Worm (Caenorhabditis elegans) whole organism, mixed stage, embryonic: ENCODE results near the gene ZC302.3.

ENCODE experiments used
- bed-3 ChIP-seq: fragments of 200-800 bp; sonication (Bioruptor generic); optimal IDR thresholded peaks from 3 replicates; lab custom pipeline; 2018; ENCODE audit warnings: mild to moderate bottlenecking, missing genetic modification characterization, moderate library complexity, missing compliant biosample characterization
- blmp-1 ChIP-seq: fragments of 150-350 bp; optimal IDR thresholded peaks from 2 replicates; lab custom pipeline; 2014; ENCODE audit warnings: missing biosample characterization, missing genetic modification characterization
- ceh-43 ChIP-seq: fragments of 200-800 bp; sonication (Bioruptor generic); optimal IDR thresholded peaks from 2 replicates; lab custom pipeline; 2018; ENCODE audit warnings: mild to moderate bottlenecking, missing genetic modification characterization, moderate library complexity, missing compliant biosample characterization
- ces-1 ChIP-seq: fragments of 150-350 bp; optimal IDR thresholded peaks from 2 replicates; lab custom pipeline; 2014; ENCODE audit warnings: missing biosample characterization, missing genetic modification reagents, missing genetic modification characterization
- cnd-1 ChIP-seq: fragments of 200-800 bp; sonication (Bioruptor generic); optimal IDR thresholded peaks from 2 replicates; lab custom pipeline; 2018; ENCODE audit warnings: mild to moderate bottlenecking, missing genetic modification characterization, missing compliant biosample characterization
- drap-1 ChIP-seq: fragments of 200-800 bp; sonication (Bioruptor generic); optimal IDR thresholded peaks from 3 replicates; lab custom pipeline; 2018; ENCODE audit warnings: mild to moderate bottlenecking, missing genetic modification characterization, missing compliant biosample characterization
- elt-1 ChIP-seq: sonication (generic microtip); optimal IDR thresholded peaks from 2 replicates; lab custom pipeline; 2017; ENCODE audit warnings: missing genetic modification characterization, mild to moderate bottlenecking, missing compliant biosample characterization, antibody characterized with exemption, moderate library complexity, borderline replicate concordance; ENCODE audit not compliant: insufficient read depth
- flh-1 ChIP-seq: fragments of 200-800 bp; sonication (Bioruptor generic); optimal IDR thresholded peaks from 2 replicates; lab custom pipeline; 2018; ENCODE audit warnings: mild to moderate bottlenecking, missing genetic modification characterization, moderate library complexity, missing compliant biosample characterization
- ham-2 ChIP-seq: fragments of 200-800 bp; sonication (Bioruptor generic); optimal IDR thresholded peaks from 2 replicates; lab custom pipeline; 2018; ENCODE audit warnings: mild to moderate bottlenecking, missing genetic modification characterization, missing compliant biosample characterization
- hlh-1 ChIP-seq: fragments of 150-350 bp; optimal IDR thresholded peaks from 2 replicates; lab custom pipeline; 2014; ENCODE audit warnings: missing biosample characterization, missing genetic modification reagents, missing genetic modification characterization
- lin-13 ChIP-seq: fragments of 150-350 bp; optimal IDR thresholded peaks from 2 replicates; lab custom pipeline; 2014; ENCODE audit warnings: missing biosample characterization, missing genetic modification characterization
- lin-32 ChIP-seq: fragments of 200-800 bp; sonication (Bioruptor generic); optimal IDR thresholded peaks from 2 replicates; lab custom pipeline; 2018; ENCODE audit warnings: mild to moderate bottlenecking, missing genetic modification characterization, missing compliant biosample characterization
- lsy-2 ChIP-seq: fragments of 150-350 bp; optimal IDR thresholded peaks from 2 replicates; lab custom pipeline; 2014; ENCODE audit warnings: missing biosample characterization, missing genetic modification characterization
- mab-5 ChIP-seq: fragments of 150-350 bp; optimal IDR thresholded peaks from 2 replicates; lab custom pipeline; 2014; ENCODE audit warnings: missing biosample characterization, missing genetic modification characterization
- mep-1 ChIP-seq: fragments of 150-350 bp; optimal IDR thresholded peaks from 2 replicates; lab custom pipeline; 2017; ENCODE audit warnings: missing biosample characterization, missing genetic modification reagents, missing genetic modification characterization, inconsistent platforms
- nhr-12 ChIP-seq: fragments of 150-350 bp; optimal IDR thresholded peaks from 2 replicates; lab custom pipeline; 2014; ENCODE audit warnings: missing biosample characterization, missing genetic modification characterization
- nhr-2 ChIP-seq: fragments of 150-350 bp; optimal IDR thresholded peaks from 2 replicates; lab custom pipeline; 2014; ENCODE audit warnings: missing biosample characterization, missing genetic modification characterization
- nhr-237 ChIP-seq: fragments of 150-350 bp; optimal IDR thresholded peaks from 2 replicates; lab custom pipeline; 2014; ENCODE audit warnings: missing biosample characterization, missing genetic modification characterization
- nhr-28 ChIP-seq: fragments of 150-350 bp; optimal IDR thresholded peaks from 2 replicates; lab custom pipeline; 2014; ENCODE audit warnings: missing biosample characterization, missing genetic modification characterization
- nhr-76 ChIP-seq: sonication (generic microtip); optimal IDR thresholded peaks from 2 replicates; lab custom pipeline; 2017; ENCODE audit warnings: missing biosample characterization, missing genetic modification characterization
- pha-4 ChIP-seq: fragments of 150-350 bp; optimal IDR thresholded peaks from 2 replicates; lab custom pipeline; 2018; ENCODE audit warnings: missing biosample characterization, missing genetic modification reagents, missing genetic modification characterization
- sem-2 ChIP-seq: fragments of 200-800 bp; sonication (Bioruptor generic); optimal IDR thresholded peaks from 2 replicates; lab custom pipeline; 2018; ENCODE audit warnings: mild to moderate bottlenecking, missing genetic modification characterization, missing compliant biosample characterization
- snpc-4 ChIP-seq: fragments of 150-350 bp; optimal IDR thresholded peaks from 2 replicates; lab custom pipeline; 2014; ENCODE audit warnings: missing biosample characterization, missing genetic modification characterization
- sptf-1 ChIP-seq: sonication (generic microtip); optimal IDR thresholded peaks from 2 replicates; lab custom pipeline; 2017; ENCODE audit warnings: mild to moderate bottlenecking, missing genetic modification characterization, moderate library complexity, missing compliant biosample characterization
- tbx-8 ChIP-seq: fragments of 200-800 bp; sonication (Bioruptor generic); optimal IDR thresholded peaks from 2 replicates; lab custom pipeline; 2018; ENCODE audit warnings: mild to moderate bottlenecking, missing genetic modification characterization, moderate library complexity, missing compliant biosample characterization
- unc-120 ChIP-seq: sonication (generic microtip); optimal IDR thresholded peaks from 2 replicates; lab custom pipeline; 2017; ENCODE audit warnings: missing genetic modification characterization, missing compliant biosample characterization; ENCODE audit not compliant: poor library complexity, severe bottlenecking
- unc-39 ChIP-seq: fragments of 150-350 bp; optimal IDR thresholded peaks from 2 replicates; lab custom pipeline; 2014; ENCODE audit warnings: missing biosample characterization, missing genetic modification characterization
- unc-62 ChIP-seq: fragments of 150-350 bp; optimal IDR thresholded peaks from 2 replicates; lab custom pipeline; 2014; ENCODE audit warnings: missing biosample characterization, missing genetic modification reagents, missing genetic modification characterization
- zip-8 ChIP-seq: fragments of 150-350 bp; optimal IDR thresholded peaks from 2 replicates; lab custom pipeline; 2014; ENCODE audit warnings: missing biosample characterization, missing genetic modification characterization
- ztf-11 ChIP-seq: fragments of 150-350 bp; optimal IDR thresholded peaks from 2 replicates; lab custom pipeline; 2014; ENCODE audit warnings: missing biosample characterization, missing genetic modification characterization

ZC302.3 gene

DNA sequence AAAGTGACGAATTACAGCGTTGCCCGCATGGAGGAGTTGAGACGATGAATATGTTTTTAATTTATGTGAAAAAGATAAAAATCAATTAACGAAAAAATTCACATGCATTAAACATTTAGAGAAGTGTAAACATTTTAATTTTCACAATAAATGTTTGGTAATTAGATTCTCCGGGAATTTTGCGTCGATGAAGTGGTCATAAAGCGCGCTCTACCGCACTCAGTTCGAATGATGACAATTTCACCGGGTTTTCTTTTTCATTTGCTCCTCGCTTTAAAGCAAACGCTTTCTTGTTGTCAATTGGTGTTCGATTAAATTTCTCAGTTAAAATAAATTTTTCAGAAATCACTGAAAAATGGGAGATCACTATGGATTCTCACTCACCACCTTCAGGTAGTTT, 28.8 kb upstream of the ZC302.3 start, which contains the start of the genes D1054.1 and pas-2:
Gene D1054.1, minus strand, starts transcription at position 192 of the 400 bp plus-strand sequence.
Gene pas-2, plus strand, starts transcription at position 343 of the 400 bp plus-strand sequence.
- no peak for TF ChIP-seq flh-1 (GFP tag; lab: Kevin White, UChicago)
- peak; percentile 85 for TF ChIP-seq ces-1 (GFP tag; lab: Kevin White, UChicago)
- TF ChIP-seq nhr-76 (tag; lab: Kevin White, UChicago): no peak
- TF ChIP-seq mep-1 (tag; lab: Kevin White, UChicago): peak; percentile 15
- TF ChIP-seq nhr-12 (tag; lab: Kevin White, UChicago): no peak
- no peak for TF ChIP-seq sem-2

DNA sequence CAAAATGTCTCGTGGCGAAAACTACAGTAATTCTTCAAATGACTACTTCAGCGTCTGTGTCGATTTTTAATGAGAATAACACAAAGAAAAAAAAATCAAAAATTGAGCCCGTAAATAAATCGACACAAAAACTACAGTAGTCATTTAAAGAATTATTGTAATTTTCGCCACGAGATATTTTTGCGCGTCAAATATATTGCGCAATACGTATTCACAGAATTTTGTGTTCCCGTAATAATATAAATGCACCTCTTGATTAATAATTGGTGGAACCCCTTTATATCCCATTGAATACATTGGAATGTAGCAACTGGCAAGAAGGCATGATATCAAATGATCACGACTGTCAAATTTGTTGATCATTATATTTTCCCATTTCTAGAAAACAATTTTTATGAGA, 27.6 kb upstream of the ZC302.3 start:
- TF ChIP-seq zip-8 (tag; lab: Kevin White, UChicago) (peak; percentile 94), unc-62 (no peak)

DNA sequence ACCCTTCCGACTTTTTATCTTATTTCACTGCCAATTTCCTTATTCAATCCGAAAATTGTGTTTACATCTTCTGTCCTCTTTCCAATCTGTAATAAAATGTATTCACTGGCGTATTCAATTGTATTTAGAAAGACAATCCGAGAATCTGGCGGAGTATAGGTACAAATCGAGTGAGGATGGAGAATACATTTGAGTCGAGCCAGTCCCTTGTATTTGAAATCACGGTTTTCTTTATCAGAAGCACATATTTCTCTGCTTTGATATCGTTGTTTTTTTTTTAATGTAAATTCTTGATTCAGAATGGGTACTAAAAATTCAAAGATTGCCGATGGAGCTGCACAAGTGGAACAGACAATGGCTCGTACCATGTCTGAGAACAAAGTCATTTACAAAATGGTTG, 22.8 kb upstream of the ZC302.3 start, which contains the start of gene ocr-1:
Gene ocr-1, plus strand, starts transcription at position 301 of the 400 bp plus-strand sequence.
- TF ChIP-seq nhr-237 (tag; lab: Kevin White, UChicago) (no peak), nhr-28 (tag; lab: Kevin White, UChicago) (no peak), ham-2 (GFP tag; lab: Kevin White, UChicago) (no peak), bed-3 (no peak), ceh-43 (GFP tag; lab: Kevin White, UChicago) (no peak), drap-1 (no peak), hlh-1 (tag; lab: Kevin White, UChicago) (no peak), ztf-11 (tag; lab: Kevin White, UChicago) (no peak), nhr-12 (tag; lab: Kevin White, UChicago) (no peak), mab-5 (tag; lab: Kevin White, UChicago) (no peak), sptf-1 (no peak), cnd-1 (tag; lab: Kevin White, UChicago) (no peak), elt-1 (tag; lab: Kevin White, UChicago) (no peak), unc-39 (tag; lab: Kevin White, UChicago) (no peak)

DNA sequence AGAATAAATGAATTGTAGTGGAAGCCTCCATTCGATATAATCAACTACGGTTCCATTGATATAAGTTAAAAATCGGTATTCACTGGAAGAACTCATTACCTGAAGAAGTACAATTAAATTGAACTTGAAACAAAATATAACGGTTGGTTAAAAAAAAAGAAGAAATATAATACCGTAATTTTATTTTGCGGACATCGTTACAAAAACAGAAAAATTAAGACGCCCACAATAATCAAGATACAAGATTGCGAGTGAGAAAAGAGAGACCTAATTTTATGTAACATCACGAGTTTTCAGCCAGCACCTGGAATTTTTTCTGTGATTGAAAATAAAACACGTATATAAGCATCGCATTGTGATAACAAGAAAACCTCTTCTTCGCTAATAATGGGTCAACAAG, 21.4 kb upstream of the ZC302.3 start, which contains the start of gene sre-6:
Gene sre-6, minus strand, starts transcription at position 101 of the 400 bp plus-strand sequence.
- TF ChIP-seq blmp-1 (tag; lab: Kevin White, UChicago) (no peak), sem-2 (no peak), nhr-2 (no peak)

DNA sequence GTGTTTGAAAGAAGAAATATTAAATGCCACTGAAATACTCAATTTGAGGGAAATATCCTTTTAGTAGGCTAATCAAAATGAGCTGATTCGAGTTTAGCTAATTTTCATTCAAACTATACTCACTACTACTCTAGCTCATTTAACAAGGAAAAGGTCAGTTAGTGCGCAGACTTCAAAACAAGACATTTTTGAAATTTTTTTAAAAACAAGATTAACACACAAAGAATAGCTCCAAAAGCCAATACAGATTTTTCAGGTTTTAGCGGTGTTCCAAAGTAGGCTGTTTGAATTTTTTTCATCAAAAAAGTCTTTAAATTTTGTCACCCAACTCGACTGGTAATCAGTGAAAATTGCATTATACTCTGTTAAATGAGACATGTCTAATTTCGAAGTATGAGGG, 19.6 kb upstream of the ZC302.3 start:
- TF ChIP-seq tbx-8 (GFP tag; lab: Kevin White, UChicago): no peak
- TF ChIP-seq pha-4 (tag; lab: Kevin White, UChicago): no peak
- no peak for TF ChIP-seq nhr-2
- no peak for TF ChIP-seq blmp-1 (tag; lab: Kevin White, UChicago)
- TF ChIP-seq nhr-28 (tag; lab: Kevin White, UChicago): no peak
- TF ChIP-seq lsy-2 (tag; lab: Kevin White, UChicago): no peak
- TF ChIP-seq lin-13: no peak
- TF ChIP-seq unc-120 (tag; lab: Kevin White, UChicago): no peak
- TF ChIP-seq cnd-1 (tag; lab: Kevin White, UChicago): no peak
- no peak for TF ChIP-seq bed-3
- TF ChIP-seq elt-1 (tag; lab: Kevin White, UChicago): no peak
- TF ChIP-seq hlh-1 (tag; lab: Kevin White, UChicago): no peak
- no peak for TF ChIP-seq mab-5 (tag; lab: Kevin White, UChicago)
- no peak for TF ChIP-seq ces-1 (GFP tag; lab: Kevin White, UChicago)
- TF ChIP-seq unc-39 (tag; lab: Kevin White, UChicago): no peak
- TF ChIP-seq ceh-43 (GFP tag; lab: Kevin White, UChicago): no peak

DNA sequence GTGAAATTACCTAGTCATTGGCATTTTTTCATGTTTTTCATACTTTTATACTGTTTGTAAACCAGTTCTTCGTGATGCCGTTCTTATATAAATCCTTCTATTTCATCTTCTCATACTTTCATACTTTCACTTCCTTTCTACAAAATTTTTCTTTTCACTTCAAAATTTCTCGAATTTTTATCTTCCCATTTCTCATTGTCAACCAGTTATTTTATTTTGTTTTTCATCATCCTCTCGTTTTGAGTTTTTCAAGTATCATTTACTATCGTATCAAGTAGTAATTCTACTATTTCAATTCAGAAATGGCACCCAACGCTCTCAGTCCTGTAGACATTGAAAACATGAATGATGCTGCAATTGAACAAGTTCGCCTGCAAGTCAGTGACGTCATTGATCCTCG, 17.4 kb upstream of the ZC302.3 start, which contains the start of gene F28H7.8:
Gene F28H7.8, plus strand, starts transcription at position 301 of the 400 bp plus-strand sequence.
- no peak for TF ChIP-seq blmp-1 (tag; lab: Kevin White, UChicago)
- TF ChIP-seq ces-1 (GFP tag; lab: Kevin White, UChicago): no peak
- TF ChIP-seq lsy-2 (tag; lab: Kevin White, UChicago): no peak
- no peak for TF ChIP-seq ham-2 (GFP tag; lab: Kevin White, UChicago)
- TF ChIP-seq ztf-11 (tag; lab: Kevin White, UChicago): no peak
- no peak for TF ChIP-seq mab-5 (tag; lab: Kevin White, UChicago)
- no peak for TF ChIP-seq cnd-1 (tag; lab: Kevin White, UChicago)
- TF ChIP-seq hlh-1 (tag; lab: Kevin White, UChicago): no peak
- no peak for TF ChIP-seq nhr-237 (tag; lab: Kevin White, UChicago)
- no peak for TF ChIP-seq flh-1 (GFP tag; lab: Kevin White, UChicago)
- no peak for TF ChIP-seq drap-1
- no peak for TF ChIP-seq ceh-43 (GFP tag; lab: Kevin White, UChicago)
- no peak for TF ChIP-seq nhr-76 (tag; lab: Kevin White, UChicago)
- no peak for TF ChIP-seq zip-8 (tag; lab: Kevin White, UChicago)
- no peak for TF ChIP-seq unc-120 (tag; lab: Kevin White, UChicago)
- no peak for TF ChIP-seq snpc-4 (tag; lab: Kevin White, UChicago)
- TF ChIP-seq lin-32: no peak
- no peak for TF ChIP-seq sem-2
